Worm (Caenorhabditis elegans) whole organism, L2 larva: Measurements from ENCODE around the gene K11D12.7.

ENCODE experiments used
- C34F6.9 ChIP-seq: fragments of 150-350 bp; optimal IDR thresholded peaks from 2 replicates; lab custom pipeline; 2014; ENCODE audit warnings: missing biosample characterization, missing genetic modification characterization
- F13H6.1 ChIP-seq: sonication (generic microtip); optimal IDR thresholded peaks from 2 replicates; lab custom pipeline; 2016; ENCODE audit warnings: missing genetic modification characterization, missing compliant biosample characterization
- R02D3.7 ChIP-seq: fragments of 150-350 bp; optimal IDR thresholded peaks from 2 replicates; lab custom pipeline; 2014; ENCODE audit warnings: missing biosample characterization, missing genetic modification characterization
- Y55F3AM.14 ChIP-seq: fragments of 200-800 bp; sonication (Bioruptor generic); optimal IDR thresholded peaks from 2 replicates; lab custom pipeline; 2018; ENCODE audit warnings: mild to moderate bottlenecking, missing genetic modification characterization, missing compliant biosample characterization
- ZK546.5 ChIP-seq: sonication (generic microtip); optimal IDR thresholded peaks from 2 replicates; lab custom pipeline; 2017; ENCODE audit warnings: missing biosample characterization, missing genetic modification characterization
- alr-1 ChIP-seq: fragments of 150-350 bp; optimal IDR thresholded peaks from 2 replicates; lab custom pipeline; 2014; ENCODE audit warnings: missing biosample characterization, missing genetic modification characterization
- aly-2 ChIP-seq: fragments of 150-350 bp; optimal IDR thresholded peaks from 2 replicates; lab custom pipeline; 2014; ENCODE audit warnings: missing biosample characterization, missing genetic modification characterization
- ama-1 ChIP-seq: fragments of 150-350 bp; optimal IDR thresholded peaks from 2 replicates; lab custom pipeline; 2018; ENCODE audit warnings: inconsistent platforms
- blmp-1 ChIP-seq: sonication (generic microtip); optimal IDR thresholded peaks from 2 replicates; lab custom pipeline; 2017; ENCODE audit warnings: missing genetic modification characterization, mild to moderate bottlenecking, missing compliant biosample characterization, antibody characterized with exemption, moderate library complexity; ENCODE audit not compliant: insufficient read depth
- ceh-16 ChIP-seq: fragments of 150-350 bp; optimal IDR thresholded peaks from 2 replicates; lab custom pipeline; 2014; ENCODE audit warnings: missing biosample characterization, missing genetic modification characterization
- ceh-82 ChIP-seq: fragments of 150-350 bp; optimal IDR thresholded peaks from 2 replicates; lab custom pipeline; 2014; ENCODE audit warnings: missing biosample characterization, missing genetic modification characterization
- crh-2 ChIP-seq: sonication (generic microtip); optimal IDR thresholded peaks from 2 replicates; lab custom pipeline; 2017; ENCODE audit warnings: missing biosample characterization, missing genetic modification characterization
- dmd-4 ChIP-seq: sonication (generic microtip); optimal IDR thresholded peaks from 2 replicates; lab custom pipeline; 2017; ENCODE audit warnings: missing biosample characterization, missing genetic modification characterization
- egl-27 ChIP-seq: sonication (generic microtip); optimal IDR thresholded peaks from 3 replicates; lab custom pipeline; 2017; ENCODE audit warnings: missing biosample characterization, missing genetic modification reagents, missing genetic modification characterization
- elt-1 ChIP-seq: fragments of 150-350 bp; optimal IDR thresholded peaks from 2 replicates; lab custom pipeline; 2014; ENCODE audit warnings: missing biosample characterization, missing genetic modification characterization
- elt-3 ChIP-seq: sonication (generic microtip); optimal IDR thresholded peaks from 2 replicates; lab custom pipeline; 2017; ENCODE audit warnings: missing biosample characterization, missing genetic modification characterization
- fos-1 ChIP-seq: fragments of 150-350 bp; optimal IDR thresholded peaks from 2 replicates; lab custom pipeline; 2014; ENCODE audit warnings: missing biosample characterization, missing genetic modification characterization
- gmeb-1 ChIP-seq: fragments of 150-350 bp; optimal IDR thresholded peaks from 2 replicates; lab custom pipeline; 2014; ENCODE audit warnings: missing biosample characterization, missing genetic modification characterization
- lin-11 ChIP-seq: fragments of 150-350 bp; sonication (generic microtip); optimal IDR thresholded peaks from 2 replicates; lab custom pipeline; 2014; ENCODE audit warnings: missing biosample characterization, missing genetic modification characterization, inconsistent platforms, mixed read lengths
- lin-13 ChIP-seq: fragments of 150-350 bp; optimal IDR thresholded peaks from 2 replicates; lab custom pipeline; 2014; ENCODE audit warnings: missing biosample characterization, missing genetic modification reagents, missing genetic modification characterization
- lin-39 ChIP-seq: fragments of 150-350 bp; optimal IDR thresholded peaks from 2 replicates; lab custom pipeline; 2014; ENCODE audit warnings: missing biosample characterization, missing genetic modification reagents, missing genetic modification characterization
- lsy-2 ChIP-seq, 2 experiments: fragments of 150-350 bp in 1 of 2; sonication (generic microtip) in 1 of 2; optimal IDR thresholded peaks; 2 replicates each; lab custom pipeline; 2014 to 2017; ENCODE audit warnings: missing biosample characterization in 2 of 2, missing genetic modification characterization in 2 of 2
- mab-5 ChIP-seq: fragments of 150-350 bp; optimal IDR thresholded peaks from 2 replicates; lab custom pipeline; 2014; ENCODE audit warnings: missing biosample characterization, missing genetic modification characterization
- mbf-1 ChIP-seq: sonication (generic microtip); optimal IDR thresholded peaks from 2 replicates; lab custom pipeline; 2017; ENCODE audit warnings: missing biosample characterization, missing genetic modification characterization
- mdl-1 ChIP-seq, 2 experiments: fragments of 150-350 bp in 1 of 2; sonication (generic microtip) in 1 of 2; optimal IDR thresholded peaks; 2 replicates each; lab custom pipeline; 2017; ENCODE audit warnings: missing biosample characterization in 2 of 2, missing genetic modification characterization in 2 of 2
- nhr-10 ChIP-seq: sonication (generic microtip); optimal IDR thresholded peaks from 2 replicates; lab custom pipeline; 2017; ENCODE audit warnings: missing biosample characterization, missing genetic modification characterization
- nhr-11 ChIP-seq: fragments of 150-350 bp; optimal IDR thresholded peaks from 2 replicates; lab custom pipeline; 2014; ENCODE audit warnings: missing biosample characterization, missing genetic modification characterization
- nhr-12 ChIP-seq: fragments of 150-350 bp; optimal IDR thresholded peaks from 2 replicates; lab custom pipeline; 2014; ENCODE audit warnings: missing biosample characterization, missing genetic modification characterization
- nhr-129 ChIP-seq: fragments of 150-350 bp; optimal IDR thresholded peaks from 2 replicates; lab custom pipeline; 2014; ENCODE audit warnings: missing biosample characterization, missing genetic modification characterization
- nhr-21 ChIP-seq: fragments of 150-350 bp; optimal IDR thresholded peaks from 2 replicates; lab custom pipeline; 2014; ENCODE audit warnings: missing biosample characterization, missing genetic modification characterization
- nhr-23 ChIP-seq: fragments of 150-350 bp; optimal IDR thresholded peaks from 2 replicates; lab custom pipeline; 2014; ENCODE audit warnings: missing biosample characterization, missing genetic modification reagents, missing genetic modification characterization
- nhr-237 ChIP-seq: fragments of 150-350 bp; optimal IDR thresholded peaks from 2 replicates; lab custom pipeline; 2014; ENCODE audit warnings: missing biosample characterization, missing genetic modification characterization
- nhr-25 ChIP-seq: fragments of 150-350 bp; sonication (generic microtip); optimal IDR thresholded peaks from 3 replicates; lab custom pipeline; 2014; ENCODE audit warnings: missing biosample characterization, missing genetic modification characterization
- nhr-6 ChIP-seq: fragments of 150-350 bp; optimal IDR thresholded peaks from 2 replicates; lab custom pipeline; 2014; ENCODE audit warnings: missing biosample characterization, missing genetic modification characterization
- nhr-77 ChIP-seq: fragments of 150-350 bp; optimal IDR thresholded peaks from 2 replicates; lab custom pipeline; 2014; ENCODE audit warnings: missing biosample characterization, missing genetic modification characterization
- peb-1 ChIP-seq: fragments of 150-350 bp; optimal IDR thresholded peaks from 2 replicates; lab custom pipeline; 2014; ENCODE audit warnings: missing biosample characterization, missing genetic modification characterization
- sem-4 ChIP-seq: fragments of 150-350 bp; optimal IDR thresholded peaks from 2 replicates; lab custom pipeline; 2014; ENCODE audit warnings: missing biosample characterization, missing genetic modification reagents, missing genetic modification characterization
- skn-1 ChIP-seq: sonication (generic microtip); optimal IDR thresholded peaks from 2 replicates; lab custom pipeline; 2017; ENCODE audit warnings: missing biosample characterization, missing genetic modification characterization
- sma-3 ChIP-seq: sonication (generic microtip); optimal IDR thresholded peaks from 2 replicates; lab custom pipeline; 2016; ENCODE audit warnings: missing genetic modification reagents, missing genetic modification characterization, missing compliant biosample characterization
- sma-9 ChIP-seq, 2 experiments: fragments of 150-350 bp in 1 of 2; sonication (generic microtip) in 1 of 2; optimal IDR thresholded peaks; 2 replicates each; lab custom pipeline; 2014 to 2016; ENCODE audit warnings: missing genetic modification characterization in 2 of 2, mild to moderate bottlenecking in 1 of 2, missing biosample characterization in 1 of 2, missing compliant biosample characterization in 1 of 2, missing genetic modification reagents in 1 of 2, moderate library complexity in 1 of 2
- snpc-4 ChIP-seq: fragments of 150-350 bp; optimal IDR thresholded peaks from 2 replicates; lab custom pipeline; 2014; ENCODE audit warnings: missing biosample characterization, missing genetic modification characterization
- unc-39 ChIP-seq: fragments of 150-350 bp; optimal IDR thresholded peaks from 2 replicates; lab custom pipeline; 2014; ENCODE audit warnings: missing biosample characterization, missing genetic modification characterization
- unc-55 ChIP-seq: fragments of 150-350 bp; sonication (generic microtip); optimal IDR thresholded peaks from 3 replicates; lab custom pipeline; 2014; ENCODE audit warnings: missing biosample characterization, missing genetic modification reagents, missing genetic modification characterization
- unc-62 ChIP-seq: fragments of 150-350 bp; optimal IDR thresholded peaks from 2 replicates; lab custom pipeline; 2014; ENCODE audit warnings: missing biosample characterization, missing genetic modification reagents, missing genetic modification characterization
- zag-1 ChIP-seq: fragments of 150-350 bp; optimal IDR thresholded peaks from 2 replicates; lab custom pipeline; 2014; ENCODE audit warnings: missing biosample characterization, missing genetic modification characterization
- ztf-1 ChIP-seq: fragments of 200-800 bp; sonication (Bioruptor generic); conservative IDR thresholded peaks from 2 replicates; pipeline ENCODE4 v1.3.6; 2022; ENCODE audit warnings: missing genetic modification characterization, missing compliant biosample characterization
- ztf-11 ChIP-seq: sonication (generic microtip); optimal IDR thresholded peaks from 2 replicates; lab custom pipeline; 2017; ENCODE audit warnings: missing biosample characterization, missing genetic modification characterization
- ztf-4 ChIP-seq: fragments of 150-350 bp; optimal IDR thresholded peaks from 2 replicates; lab custom pipeline; 2014; ENCODE audit warnings: missing biosample characterization, missing genetic modification characterization

The K11D12.7 gene

ce11 chrV:5036364-5036763 lies at the start of gene K11D12.7:
TSS of gene K11D12.7 (minus strand) at chrV:5036464.
- TF ChIP-seq peb-1 (tag; lab: Kevin White, UChicago) (no peak), lin-39 (tag; lab: Kevin White, UChicago) (no peak), aly-2 (tag; lab: Kevin White, UChicago) (no peak)

ce11 chrV:5084957-5085465 lies 48.7 kb upstream of the K11D12.7 start, which contains the start of gene Y58A7A.4:
TSS of gene Y58A7A.4 (minus strand) at chrV:5085007.
- TF ChIP-seq nhr-129 (tag; lab: Kevin White, UChicago) (peak; percentile 2), R02D3.7 (no peak)

ce11 chrV:5080853-5081338 lies 44.6 kb upstream of the K11D12.7 start, which contains the start of gene Y58A7A.3:
TSS of gene Y58A7A.3 (minus strand) at chrV:5080903.
- TF ChIP-seq lin-39 (tag; lab: Kevin White, UChicago) (no peak), ztf-4 (tag; lab: Kevin White, UChicago) (no peak), nhr-12 (tag; lab: Kevin White, UChicago) (no peak), lsy-2 (tag; optimal IDR thresholded peaks at IDR 0.05; lab: Kevin White, UChicago) (peak in 1 of 2 experiments; percentile 31), fos-1 (peak; percentile 87), F13H6.1 (tag; lab: Kevin White, UChicago) (peak; percentile 17), unc-39 (no peak), Y55F3AM.14 (GFP tag; lab: Kevin White, UChicago) (no peak), unc-62 (no peak), nhr-129 (tag; lab: Kevin White, UChicago) (peak; percentile 100), alr-1 (no peak), ZK546.5 (tag; lab: Kevin White, UChicago) (no peak), mab-5 (no peak), sma-9 (GFP tag; optimal IDR thresholded peaks at IDR 0.05; lab: Kevin White, UChicago) (peak; percentile 33), sma-9 (tag; optimal IDR thresholded peaks at IDR 0.05; lab: Kevin White, UChicago) (no peak), peb-1 (tag; lab: Kevin White, UChicago) (no peak), nhr-237 (no peak), sem-4 (tag; lab: Kevin White, UChicago) (no peak), gmeb-1 (peak; percentile 9), nhr-23 (tag; lab: Kevin White, UChicago) (no peak), nhr-11 (tag; lab: Kevin White, UChicago) (no peak), crh-2 (tag; lab: Kevin White, UChicago) (peak; percentile 38), skn-1 (tag; lab: Kevin White, UChicago) (no peak), aly-2 (tag; lab: Kevin White, UChicago) (no peak), egl-27 (tag; lab: Kevin White, UChicago) (no peak), blmp-1 (no peak), nhr-10 (tag; lab: Kevin White, UChicago) (no peak), ztf-11 (tag; lab: Kevin White, UChicago) (no peak), ztf-1 (GFP tag; lab: Robert Waterston, UW) (no peak), zag-1 (tag; lab: Kevin White, UChicago) (no peak), snpc-4 (no peak), lin-11 (tag; lab: Kevin White, UChicago) (no peak), nhr-25 (peak; percentile 57), elt-3 (no peak), mbf-1 (tag; lab: Kevin White, UChicago) (no peak), ceh-16 (tag; lab: Kevin White, UChicago) (no peak), sma-3 (GFP tag; lab: Kevin White, UChicago) (peak; percentile 43), nhr-21 (tag; lab: Kevin White, UChicago) (no peak), nhr-6 (no peak), mdl-1 (tag; optimal IDR thresholded peaks at IDR 0.05; lab: Kevin White, UChicago) (no peak), unc-55 (peak; percentile 50), C34F6.9 (tag; lab: Kevin White, UChicago) (peak; percentile 62), nhr-77 (tag; lab: Kevin White, UChicago) (no peak), dmd-4 (tag; lab: Kevin White, UChicago) (no peak), R02D3.7 (no peak), lin-13 (GFP tag; lab: Kevin White, UChicago) (no peak), ama-1 (no peak), elt-1 (no peak), ceh-82 (no peak)
- TF ChIP-seq, all 48 proteins: peak for 11
